Worm (Caenorhabditis elegans): ENCODE results near the gene clec-180.

Gene clec-180

DNA sequence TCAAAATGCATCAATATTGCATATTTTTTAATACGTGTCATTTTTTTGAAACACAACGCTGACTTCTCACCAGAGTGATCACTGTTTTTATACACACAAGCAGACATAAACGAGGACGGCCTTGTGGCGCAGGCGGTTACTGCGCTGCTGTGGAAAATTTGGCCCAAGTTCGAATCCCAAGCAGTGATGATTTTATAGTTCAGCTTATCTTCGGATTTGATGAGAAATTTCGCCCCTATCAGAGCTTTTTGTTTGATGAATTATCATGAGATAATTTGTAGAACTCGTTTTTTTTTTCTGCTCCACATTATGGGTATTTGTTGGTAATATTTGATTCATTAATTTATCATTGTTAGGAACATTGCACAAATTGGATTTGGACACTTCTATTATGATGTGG, 5.3 kb downstream of the clec-180 start (continued):
- TF ChIP-seq C08G9.2 (tag; optimal IDR thresholded peaks at IDR 0.05) (peak; percentile 92), ceh-48 (tag; optimal IDR thresholded peaks at IDR 0.05) (peak; percentile 91), ceh-45 (GFP tag; IDR thresholded peaks at IDR 0.05) (peak; percentile 96), hlh-13 (GFP tag; optimal IDR thresholded peaks at IDR 0.05) (peak; percentile 96), npax-4 (tag; optimal IDR thresholded peaks at IDR 0.05) (peak; percentile 94), ttx-3 (tag; optimal IDR thresholded peaks at IDR 0.05) (peak; percentile 92), ets-4 (tag; optimal IDR thresholded peaks at IDR 0.05) (peak; percentile 64), fkh-10 (GFP tag; optimal IDR thresholded peaks at IDR 0.05) (peak; percentile 88), pat-9 (tag; optimal IDR thresholded peaks at IDR 0.05) (peak; percentile 97), K09A11.1 (tag; optimal IDR thresholded peaks at IDR 0.05; ENCODE audit: insufficient read depth) (peak; percentile 92), zip-5 (tag; optimal IDR thresholded peaks at IDR 0.05) (peak; percentile 72), dmd-4 (tag; optimal IDR thresholded peaks at IDR 0.05; ENCODE audit: borderline replicate concordance) (peak; percentile 92), pax-1 (tag; optimal IDR thresholded peaks at IDR 0.05) (no peak), hlh-15 (tag; optimal IDR thresholded peaks at IDR 0.05) (peak; percentile 93), ceh-19 (GFP tag; optimal IDR thresholded peaks at IDR 0.05) (peak; percentile 94), nhr-11 (tag; optimal IDR thresholded peaks at IDR 0.05) (no peak), ceh-6 (GFP tag; optimal IDR thresholded peaks at IDR 0.05) (peak; percentile 97), madf-2 (tag; optimal IDR thresholded peaks at IDR 0.05) (peak; percentile 96), che-1 (tag; optimal IDR thresholded peaks at IDR 0.05) (peak; percentile 95), unc-55 (GFP tag; optimal IDR thresholded peaks at IDR 0.05) (no peak), ceh-31 (tag; optimal IDR thresholded peaks at IDR 0.05) (peak; percentile 86), pha-4 (tag; optimal IDR thresholded peaks at IDR 0.05) (no peak), pros-1 (tag; optimal IDR thresholded peaks at IDR 0.05) (peak; percentile 22), fkh-6 (tag; optimal IDR thresholded peaks at IDR 0.05) (peak; percentile 95), pqm-1 (tag; optimal IDR thresholded peaks at IDR 0.05) (peak; percentile 96), ceh-22 (tag; optimal IDR thresholded peaks at IDR 0.05) (peak; percentile 40), sdc-2 (tag; optimal IDR thresholded peaks at IDR 0.05) (peak; percentile 87), gmeb-2 (tag; optimal IDR thresholded peaks at IDR 0.05) (peak; percentile 96), hlh-30 (tag; optimal IDR thresholded peaks at IDR 0.05; ENCODE audit: insufficient read depth) (peak; percentile 69), ceh-14 (tag; optimal IDR thresholded peaks at IDR 0.05) (peak; percentile 95), eyg-1 (tag; optimal IDR thresholded peaks at IDR 0.05) (peak; percentile 88), ahr-1 (tag; optimal IDR thresholded peaks at IDR 0.05) (peak; percentile 91), nhr-232 (tag; optimal IDR thresholded peaks at IDR 0.05) (peak; percentile 92), odd-2 (tag; optimal IDR thresholded peaks at IDR 0.05) (peak; percentile 64), tbx-7 (tag; optimal IDR thresholded peaks at IDR 0.05) (peak; percentile 52), sox-2 (GFP tag; IDR thresholded peaks at IDR 0.05) (peak; percentile 84), elt-4 (tag; optimal IDR thresholded peaks at IDR 0.05) (no peak), dve-1 (tag; optimal IDR thresholded peaks at IDR 0.05) (peak; percentile 97), syd-9 (tag; optimal IDR thresholded peaks at IDR 0.05) (peak; percentile 96), pag-3 (tag; optimal IDR thresholded peaks at IDR 0.05; ENCODE audit: borderline replicate concordance) (peak; percentile 84), T23F11.4 (GFP tag; optimal IDR thresholded peaks at IDR 0.05) (peak; percentile 94), F13H6.1 (tag; optimal IDR thresholded peaks at IDR 0.05) (peak; percentile 92), nfya-1 (tag; optimal IDR thresholded peaks at IDR 0.05) (peak; percentile 82), unc-42 (tag; optimal IDR thresholded peaks at IDR 0.05) (peak; percentile 72)

Measured in whole organism, late embryonic.